Fruit fly (Drosophila melanogaster) whole organism, embryonic: ENCODE data around the gene SCCRO.

ENCODE experiments used
- Abd-B ChIP-seq: fragments of 200-800 bp; sonication (Bioruptor generic); optimal IDR thresholded peaks from 2 replicates; lab custom pipeline; 2018; ENCODE audit warnings: missing biosample characterization, mild to moderate bottlenecking, missing genetic modification characterization, moderate library complexity
- Ada2b ChIP-seq: fragments of 200-800 bp; sonication (Bioruptor generic); IDR thresholded peaks from 2 replicates; pipeline ENCODE4 v1.3.6; 2022; ENCODE audit warnings: missing biosample characterization, missing genetic modification characterization
- Atf3 ChIP-seq: fragments of 200-800 bp; sonication (Bioruptor generic); optimal IDR thresholded peaks from 3 replicates; lab custom pipeline; 2016; ENCODE audit warnings: missing biosample characterization, missing genetic modification characterization
- Atf6 ChIP-seq: fragments of 200-800 bp; sonication (Bioruptor generic); IDR thresholded peaks from 2 replicates; pipeline ENCODE4 v1.3.6; 2022; ENCODE audit warnings: missing biosample characterization, missing genetic modification characterization
- CG10274 ChIP-seq: fragments of 200-800 bp; sonication (Bioruptor generic); optimal IDR thresholded peaks from 3 replicates; lab custom pipeline; 2017; ENCODE audit warnings: missing biosample characterization, mild to moderate bottlenecking, missing genetic modification characterization
- CG10565 ChIP-seq: fragments of 200-800 bp; sonication (Bioruptor generic); optimal IDR thresholded peaks from 3 replicates; lab custom pipeline; 2016; ENCODE audit warnings: missing biosample characterization, mild to moderate bottlenecking, missing genetic modification characterization
- CG11398 ChIP-seq: fragments of 200-800 bp; sonication (Bioruptor generic); optimal IDR thresholded peaks from 2 replicates; lab custom pipeline; 2016; ENCODE audit warnings: missing biosample characterization, missing genetic modification characterization
- CG13624 ChIP-seq: fragments of 200-800 bp; sonication (Bioruptor generic); optimal IDR thresholded peaks from 2 replicates; lab custom pipeline; 2016; ENCODE audit warnings: missing biosample characterization, missing genetic modification characterization
- CG14667 ChIP-seq: fragments of 200-800 bp; sonication (Bioruptor generic); IDR thresholded peaks from 2 replicates; pipeline ENCODE4 v1.3.6; 2022; ENCODE audit warnings: missing biosample characterization, missing genetic modification characterization
- CG1529 ChIP-seq: fragments of 200-800 bp; sonication (Bioruptor generic); optimal IDR thresholded peaks from 3 replicates; lab custom pipeline; 2018; ENCODE audit warnings: missing biosample characterization, missing genetic modification characterization
- CG16813 ChIP-seq: fragments of 200-800 bp; sonication (Bioruptor generic); IDR thresholded peaks from 3 replicates; pipeline ENCODE4 v1.3.6; 2022; ENCODE audit warnings: missing biosample characterization, missing genetic modification characterization; ENCODE audit not compliant: partially characterized antibody
- CG18011 ChIP-seq: fragments of 200-800 bp; sonication (Bioruptor generic); optimal IDR thresholded peaks from 2 replicates; lab custom pipeline; 2017; ENCODE audit warnings: missing biosample characterization, missing genetic modification characterization, mild to moderate bottlenecking, moderate library complexity, missing genotype
- CG18262 ChIP-seq: fragments of 200-800 bp; optimal IDR thresholded peaks from 3 replicates; lab custom pipeline; 2019; ENCODE audit warnings: missing biosample characterization, mild to moderate bottlenecking, missing genetic modification characterization, moderate library complexity
- CG2120 ChIP-seq: fragments of 200-800 bp; sonication (Bioruptor generic); optimal IDR thresholded peaks from 3 replicates; lab custom pipeline; 2016; ENCODE audit warnings: missing biosample characterization, missing genetic modification characterization
- CG30020 ChIP-seq: fragments of 200-800 bp; optimal IDR thresholded peaks from 2 replicates; lab custom pipeline; 2019; ENCODE audit warnings: missing biosample characterization, mild to moderate bottlenecking, missing genetic modification characterization, moderate library complexity
- CG31365 ChIP-seq: fragments of 200-800 bp; sonication (Bioruptor generic); optimal IDR thresholded peaks from 2 replicates; lab custom pipeline; 2018; ENCODE audit warnings: missing biosample characterization, mild to moderate bottlenecking, missing genetic modification characterization
- CG34422 ChIP-seq: fragments of 200-800 bp; sonication (Bioruptor generic); IDR thresholded peaks from 3 replicates; pipeline ENCODE4 v1.3.6; 2022; ENCODE audit warnings: missing biosample characterization, missing genetic modification characterization
- CG3838 ChIP-seq: fragments of 200-800 bp; sonication (Bioruptor generic); optimal IDR thresholded peaks from 3 replicates; lab custom pipeline; 2016; ENCODE audit warnings: missing biosample characterization, missing genetic modification characterization
- CG4360 ChIP-seq: fragments of 200-800 bp; sonication (Bioruptor generic); IDR thresholded peaks from 2 replicates; pipeline ENCODE4 v1.3.6; 2022; ENCODE audit warnings: missing biosample characterization, missing genetic modification characterization
- CG5953 ChIP-seq: fragments of 200-800 bp; sonication (Bioruptor generic); IDR thresholded peaks from 2 replicates; pipeline ENCODE4 v1.3.6; 2022; ENCODE audit warnings: missing biosample characterization, missing genetic modification characterization
- CG7786 ChIP-seq: fragments of 200-800 bp; sonication (Bioruptor generic); optimal IDR thresholded peaks from 2 replicates; lab custom pipeline; 2016; ENCODE audit warnings: missing biosample characterization, missing genetic modification characterization
- CG8281 ChIP-seq: fragments of 200-800 bp; sonication (Bioruptor generic); optimal IDR thresholded peaks from 2 replicates; lab custom pipeline; 2018; ENCODE audit warnings: missing biosample characterization, mild to moderate bottlenecking, missing genetic modification characterization, moderate library complexity
- CG9609 ChIP-seq: fragments of 200-800 bp; sonication (Bioruptor generic); optimal IDR thresholded peaks from 3 replicates; lab custom pipeline; 2016; ENCODE audit warnings: missing biosample characterization, missing genetic modification characterization
- CG9876 ChIP-seq: fragments of 200-800 bp; sonication (Bioruptor generic); optimal IDR thresholded peaks from 2 replicates; lab custom pipeline; 2016; ENCODE audit warnings: missing biosample characterization, missing genetic modification characterization
- CTCF ChIP-seq: fragments of 200-800 bp; sonication (Bioruptor generic); optimal IDR thresholded peaks from 2 replicates; lab custom pipeline; 2017; ENCODE audit warnings: missing biosample characterization, mild to moderate bottlenecking, missing genetic modification characterization, moderate library complexity
- Camta ChIP-seq: fragments of 200-800 bp; sonication (Bioruptor generic); optimal IDR thresholded peaks from 2 replicates; lab custom pipeline; 2016; ENCODE audit warnings: missing biosample characterization, missing genetic modification characterization
- Dbx ChIP-seq: fragments of 200-800 bp; sonication (Bioruptor generic); IDR thresholded peaks from 3 replicates; pipeline ENCODE4 v1.3.6; 2022; ENCODE audit warnings: missing biosample characterization, missing genetic modification characterization
- Gsc ChIP-seq: fragments of 200-800 bp; sonication (Bioruptor generic); IDR thresholded peaks from 2 replicates; pipeline ENCODE4 v1.3.6; 2022; ENCODE audit warnings: missing biosample characterization, missing genetic modification characterization
- HLH54F ChIP-seq: fragments of 200-800 bp; sonication (Bioruptor generic); optimal IDR thresholded peaks from 3 replicates; lab custom pipeline; 2016; ENCODE audit warnings: missing biosample characterization, missing genetic modification characterization
- Lim3 ChIP-seq: fragments of 200-800 bp; sonication (Bioruptor generic); IDR thresholded peaks from 2 replicates; pipeline ENCODE4 v1.3.6; 2022; ENCODE audit warnings: missing biosample characterization, missing genetic modification characterization
- Oaz ChIP-seq: fragments of 200-800 bp; sonication (Bioruptor generic); IDR thresholded peaks from 2 replicates; pipeline ENCODE4 v1.3.6; 2022; ENCODE audit warnings: missing biosample characterization, missing genetic modification characterization
- Ptx1 ChIP-seq: fragments of 200-800 bp; sonication (Bioruptor generic); IDR thresholded peaks from 2 replicates; pipeline ENCODE4 v1.3.6; 2022; ENCODE audit warnings: missing biosample characterization, missing genetic modification characterization
- Side ChIP-seq: fragments of 200-800 bp; sonication (Bioruptor generic); optimal IDR thresholded peaks from 2 replicates; lab custom pipeline; 2016; ENCODE audit warnings: missing biosample characterization, missing genetic modification characterization
- Sin3A ChIP-seq: fragments of >200 bp; optimal IDR thresholded peaks from 2 replicates; lab custom pipeline; 2018
- ase ChIP-seq: fragments of 200-800 bp; sonication (Bioruptor generic); IDR thresholded peaks from 3 replicates; pipeline ENCODE4 v1.3.6; 2022; ENCODE audit warnings: missing biosample characterization, missing genetic modification characterization
- bbx ChIP-seq: fragments of 200-800 bp; sonication (Bioruptor generic); IDR thresholded peaks from 2 replicates; pipeline ENCODE4 v1.3.6; 2022; ENCODE audit warnings: missing biosample characterization, missing genetic modification characterization; ENCODE audit not compliant: partially characterized antibody
- cad ChIP-seq: fragments of >200 bp; optimal IDR thresholded peaks from 2 replicates; lab custom pipeline; 2017; ENCODE audit warnings: missing biosample characterization, missing genetic modification characterization
- crp ChIP-seq, 2 experiments: fragments of 200-800 bp; sonication (Bioruptor generic); optimal IDR thresholded peaks; 2 replicates in 1 of 2; 3 replicates in 1 of 2; lab custom pipeline; 2017; ENCODE audit warnings: missing biosample characterization in 2 of 2, missing genetic modification characterization in 2 of 2, mild to moderate bottlenecking in 1 of 2, moderate library complexity in 1 of 2
- fd96Cb ChIP-seq: fragments of 200-800 bp; sonication (Bioruptor generic); optimal IDR thresholded peaks from 2 replicates; lab custom pipeline; 2018; ENCODE audit warnings: missing biosample characterization, mild to moderate bottlenecking, missing genetic modification characterization, moderate library complexity
- fu2 ChIP-seq: fragments of 200-800 bp; sonication (Bioruptor generic); optimal IDR thresholded peaks from 2 replicates; lab custom pipeline; 2016; ENCODE audit warnings: missing biosample characterization, missing genetic modification characterization
- her ChIP-seq: fragments of 200-800 bp; sonication (Bioruptor generic); optimal IDR thresholded peaks from 2 replicates; lab custom pipeline; 2016; ENCODE audit warnings: missing biosample characterization, missing genetic modification characterization
- hth ChIP-seq: fragments of >200 bp; optimal IDR thresholded peaks from 2 replicates; lab custom pipeline; 2017; ENCODE audit warnings: inconsistent platforms
- insv ChIP-seq, 2 experiments: fragments of 200-800 bp; sonication (Bioruptor generic); optimal IDR thresholded peaks; 3 replicates each; lab custom pipeline; 2016 to 2018; ENCODE audit warnings: missing biosample characterization in 2 of 2, missing genetic modification characterization in 2 of 2
- ken ChIP-seq: fragments of 200-800 bp; sonication (Bioruptor generic); IDR thresholded peaks from 3 replicates; pipeline ENCODE4 v1.3.6; 2022; ENCODE audit warnings: missing biosample characterization, missing genetic modification characterization
- lab ChIP-seq: fragments of 200-800 bp; sonication (Bioruptor generic); optimal IDR thresholded peaks from 3 replicates; lab custom pipeline; 2017; ENCODE audit warnings: missing biosample characterization, missing genetic modification characterization, mild to moderate bottlenecking, moderate library complexity, missing genetic modification reagents
- lola ChIP-seq, 3 experiments: fragments of >200 bp in 2 of 3; fragments of 200-800 bp in 1 of 3; sonication (Bioruptor generic) in 1 of 3; optimal IDR thresholded peaks; 2 replicates each; lab custom pipeline; 2017 to 2019; ENCODE audit warnings: missing biosample characterization in 3 of 3, missing genetic modification characterization in 3 of 3, mild to moderate bottlenecking in 1 of 3, moderate library complexity in 1 of 3
- nmo ChIP-seq: fragments of 200-800 bp; sonication (Bioruptor generic); optimal IDR thresholded peaks from 2 replicates; lab custom pipeline; 2018; ENCODE audit warnings: missing biosample characterization, mild to moderate bottlenecking, missing genetic modification characterization, moderate library complexity
- odd ChIP-seq: fragments of 200-800 bp; sonication (Bioruptor generic); optimal IDR thresholded peaks from 2 replicates; lab custom pipeline; 2017; ENCODE audit warnings: missing biosample characterization, mild to moderate bottlenecking, missing genetic modification characterization
- slp2 ChIP-seq: fragments of 200-800 bp; sonication (Bioruptor generic); optimal IDR thresholded peaks from 2 replicates; lab custom pipeline; 2016; ENCODE audit warnings: missing biosample characterization, missing genetic modification characterization
- zen ChIP-seq: fragments of 200-800 bp; sonication (Bioruptor generic); optimal IDR thresholded peaks from 3 replicates; lab custom pipeline; 2018; ENCODE audit warnings: missing biosample characterization, mild to moderate bottlenecking, missing genetic modification characterization, moderate library complexity
- zf30C ChIP-seq: fragments of 200-800 bp; sonication (Bioruptor generic); optimal IDR thresholded peaks from 3 replicates; lab custom pipeline; 2018; ENCODE audit warnings: missing biosample characterization, mild to moderate bottlenecking, missing genetic modification characterization

SCCRO gene

dm6 chr3L:15588514-15589138, 25.4 kb downstream of the SCCRO start, which contains the start of gene RhoGAP71E (continued):
- TF ChIP-seq insv (GFP tag; optimal IDR thresholded peaks at IDR 0.05; lab: Kevin White, UChicago): no peak
- TF ChIP-seq CG13624 (GFP tag; lab: Kevin White, UChicago): peak; percentile 37
- TF ChIP-seq ken: no peak
- TF ChIP-seq CG11398 (GFP tag; lab: Kevin White, UChicago): peak; percentile 6
- TF ChIP-seq her (GFP tag; lab: Kevin White, UChicago): peak; percentile 94
- no peak for TF ChIP-seq CG9609 (GFP tag; lab: Kevin White, UChicago)
- 0 out of 2 replicates have a peak, but pooled peaks have one; percentile 51 for TF ChIP-seq Ada2b
- no peak for TF ChIP-seq CG9876 (GFP tag; lab: Kevin White, UChicago)
- no peak for TF ChIP-seq CG16813 (GFP tag; lab: Robert Waterston, UW)
- TF ChIP-seq Abd-B (GFP tag; lab: Kevin White, UChicago): no peak
- TF ChIP-seq Ptx1 (GFP tag; lab: Robert Waterston, UW): peak; percentile 26; the same call in 1 of the 2 replicates
- TF ChIP-seq ase (GFP tag; lab: Robert Waterston, UW): no peak
- no peak for TF ChIP-seq hth (lab: Kevin White, UChicago)
- TF ChIP-seq CG3838 (GFP tag; lab: Kevin White, UChicago): no peak
- no peak for TF ChIP-seq HLH54F (GFP tag; lab: Kevin White, UChicago)
- peak; percentile 42 for TF ChIP-seq Side
- peak; percentile 62; the same call in 1 of the 3 replicates for TF ChIP-seq Dbx
- TF ChIP-seq Atf6 (GFP tag; lab: Robert Waterston, UW): peak; percentile 59
- no peak for TF ChIP-seq CG5953
- TF ChIP-seq CG4360 (GFP tag; lab: Robert Waterston, UW): peak; percentile 44; the same call in 1 of the 2 replicates
- TF ChIP-seq CG7786 (GFP tag; lab: Kevin White, UChicago): no peak
- TF ChIP-seq zf30C (GFP tag; lab: Kevin White, UChicago): no peak
- TF ChIP-seq CG18011 (GFP tag; lab: Kevin White, UChicago): no peak
- no peak for TF ChIP-seq Gsc (GFP tag; lab: Robert Waterston, UW)
- TF ChIP-seq CG18262 (tag; lab: Kevin White, UChicago): peak; percentile 30
- peak in 1 of 3 experiments; percentile 19 for TF ChIP-seq lola (GFP tag; optimal IDR thresholded peaks at IDR 0.05; lab: Kevin White, UChicago)
- peak; percentile 64 for TF ChIP-seq lab (GFP tag; lab: Kevin White, UChicago)
- TF ChIP-seq CG10274: no peak
- no peak for TF ChIP-seq Lim3 (GFP tag; lab: Robert Waterston, UW)
- TF ChIP-seq CG30020 (tag; lab: Kevin White, UChicago): peak; percentile 54
- no peak for TF ChIP-seq Atf3 (GFP tag; lab: Kevin White, UChicago)
- peak; percentile 10 for TF ChIP-seq Sin3A
- TF ChIP-seq fu2: no peak
- no peak for TF ChIP-seq CG2120 (GFP tag; lab: Kevin White, UChicago)
- no peak; the same call in 1 of the 3 replicates for TF ChIP-seq CG34422 (GFP tag; lab: Robert Waterston, UW)
- 0 out of 2 replicates have a peak, but pooled peaks have one; percentile 23 for TF ChIP-seq CG14667 (GFP tag; lab: Robert Waterston, UW)
- 0 out of 2 replicates have a peak, but pooled peaks have one; percentile 32 for TF ChIP-seq Oaz
- peak; percentile 48 for TF ChIP-seq odd (GFP tag; lab: Kevin White, UChicago)
- TF ChIP-seq zen (tag; lab: Kevin White, UChicago): no peak
- TF ChIP-seq bbx (GFP tag; lab: Robert Waterston, UW): peak; percentile 31; the same call in 1 of the 2 replicates
- no peak for TF ChIP-seq CG10565 (GFP tag; lab: Kevin White, UChicago)
- no peak for TF ChIP-seq crp (GFP tag; optimal IDR thresholded peaks at IDR 0.05; lab: Kevin White, UChicago)
- TF ChIP-seq slp2 (GFP tag; lab: Kevin White, UChicago): no peak
- TF ChIP-seq CG8281: no peak
- no peak for TF ChIP-seq cad (GFP tag; lab: Kevin White, UChicago)
- TF ChIP-seq CG31365 (tag; lab: Kevin White, UChicago): peak; percentile 52
- TF ChIP-seq fd96Cb (tag; lab: Kevin White, UChicago): peak; percentile 31
- no peak for TF ChIP-seq nmo (GFP tag; lab: Kevin White, UChicago)
- no peak for TF ChIP-seq CG1529 (GFP tag; lab: Kevin White, UChicago)
- TF ChIP-seq CTCF (GFP tag; lab: Kevin White, UChicago): no peak
- TF ChIP-seq Camta: no peak
